Worm (Caenorhabditis elegans) whole organism, mixed stage, embryonic: Measurements from ENCODE around the gene C24H12.4.

ENCODE experiments used
- bed-3 ChIP-seq: fragments of 200-800 bp; sonication (Bioruptor generic); optimal IDR thresholded peaks from 3 replicates; lab custom pipeline; 2018; ENCODE audit warnings: mild to moderate bottlenecking, missing genetic modification characterization, moderate library complexity, missing compliant biosample characterization
- blmp-1 ChIP-seq: fragments of 150-350 bp; optimal IDR thresholded peaks from 2 replicates; lab custom pipeline; 2014; ENCODE audit warnings: missing biosample characterization, missing genetic modification characterization
- ceh-43 ChIP-seq: fragments of 200-800 bp; sonication (Bioruptor generic); optimal IDR thresholded peaks from 2 replicates; lab custom pipeline; 2018; ENCODE audit warnings: mild to moderate bottlenecking, missing genetic modification characterization, moderate library complexity, missing compliant biosample characterization
- ces-1 ChIP-seq: fragments of 150-350 bp; optimal IDR thresholded peaks from 2 replicates; lab custom pipeline; 2014; ENCODE audit warnings: missing biosample characterization, missing genetic modification reagents, missing genetic modification characterization
- flh-1 ChIP-seq: fragments of 200-800 bp; sonication (Bioruptor generic); optimal IDR thresholded peaks from 2 replicates; lab custom pipeline; 2018; ENCODE audit warnings: mild to moderate bottlenecking, missing genetic modification characterization, moderate library complexity, missing compliant biosample characterization
- ham-2 ChIP-seq: fragments of 200-800 bp; sonication (Bioruptor generic); optimal IDR thresholded peaks from 2 replicates; lab custom pipeline; 2018; ENCODE audit warnings: mild to moderate bottlenecking, missing genetic modification characterization, missing compliant biosample characterization
- lsy-2 ChIP-seq: fragments of 150-350 bp; optimal IDR thresholded peaks from 2 replicates; lab custom pipeline; 2014; ENCODE audit warnings: missing biosample characterization, missing genetic modification characterization
- mab-5 ChIP-seq: fragments of 150-350 bp; optimal IDR thresholded peaks from 2 replicates; lab custom pipeline; 2014; ENCODE audit warnings: missing biosample characterization, missing genetic modification characterization
- mep-1 ChIP-seq: fragments of 150-350 bp; optimal IDR thresholded peaks from 2 replicates; lab custom pipeline; 2017; ENCODE audit warnings: missing biosample characterization, missing genetic modification reagents, missing genetic modification characterization, inconsistent platforms
- nhr-12 ChIP-seq: fragments of 150-350 bp; optimal IDR thresholded peaks from 2 replicates; lab custom pipeline; 2014; ENCODE audit warnings: missing biosample characterization, missing genetic modification characterization
- nhr-76 ChIP-seq: sonication (generic microtip); optimal IDR thresholded peaks from 2 replicates; lab custom pipeline; 2017; ENCODE audit warnings: missing biosample characterization, missing genetic modification characterization
- snpc-4 ChIP-seq: fragments of 150-350 bp; optimal IDR thresholded peaks from 2 replicates; lab custom pipeline; 2014; ENCODE audit warnings: missing biosample characterization, missing genetic modification characterization
- tbx-8 ChIP-seq: fragments of 200-800 bp; sonication (Bioruptor generic); optimal IDR thresholded peaks from 2 replicates; lab custom pipeline; 2018; ENCODE audit warnings: mild to moderate bottlenecking, missing genetic modification characterization, moderate library complexity, missing compliant biosample characterization
- unc-120 ChIP-seq: sonication (generic microtip); optimal IDR thresholded peaks from 2 replicates; lab custom pipeline; 2017; ENCODE audit warnings: missing genetic modification characterization, missing compliant biosample characterization; ENCODE audit not compliant: poor library complexity, severe bottlenecking
- unc-39 ChIP-seq: fragments of 150-350 bp; optimal IDR thresholded peaks from 2 replicates; lab custom pipeline; 2014; ENCODE audit warnings: missing biosample characterization, missing genetic modification characterization
- unc-62 ChIP-seq: fragments of 150-350 bp; optimal IDR thresholded peaks from 2 replicates; lab custom pipeline; 2014; ENCODE audit warnings: missing biosample characterization, missing genetic modification reagents, missing genetic modification characterization
- ztf-11 ChIP-seq: fragments of 150-350 bp; optimal IDR thresholded peaks from 2 replicates; lab custom pipeline; 2014; ENCODE audit warnings: missing biosample characterization, missing genetic modification characterization

C24H12.4 gene

ce11 chrII:460835-461234 lies 49.8 kb downstream of the C24H12.4 start, which contains the start of gene W10D9.3:
TSS of gene W10D9.3 (minus strand) at chrII:460935.
- TF ChIP-seq unc-39 (no peak), unc-62 (GFP tag; lab: Kevin White, UChicago) (no peak), ztf-11 (no peak), flh-1 (GFP tag; lab: Kevin White, UChicago) (no peak), ham-2 (no peak), lsy-2 (no peak), ceh-43 (GFP tag; lab: Kevin White, UChicago) (no peak), unc-120 (no peak), snpc-4 (tag; lab: Kevin White, UChicago) (no peak), blmp-1 (tag; lab: Kevin White, UChicago) (no peak), mep-1 (no peak), mab-5 (tag; lab: Kevin White, UChicago) (no peak), nhr-12 (tag; lab: Kevin White, UChicago) (no peak), bed-3 (no peak), tbx-8 (GFP tag; lab: Kevin White, UChicago) (no peak), ces-1 (GFP tag; lab: Kevin White, UChicago) (no peak), nhr-76 (no peak)

DNA sequence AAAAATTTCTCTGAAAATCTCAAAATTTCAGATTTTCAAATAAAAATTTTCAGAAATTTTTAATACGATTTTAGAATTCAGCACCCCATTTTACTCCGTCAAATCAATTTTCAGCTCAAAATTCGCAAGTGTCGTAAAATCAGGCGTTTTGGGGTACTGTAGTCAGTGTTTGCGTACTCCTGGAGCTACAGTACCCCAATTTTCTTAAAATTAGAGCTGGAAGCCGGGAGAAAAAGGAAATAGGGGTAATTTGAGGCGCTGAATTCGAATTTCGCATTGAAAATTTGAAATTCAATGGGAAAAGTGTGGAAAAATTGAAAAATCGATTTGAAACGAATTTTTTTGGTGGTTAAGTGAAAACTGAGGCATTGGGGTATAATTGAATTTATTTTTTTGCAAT lies 50.3 kb downstream of the C24H12.4 start:
- no peak for TF ChIP-seq tbx-8 (GFP tag; lab: Kevin White, UChicago)
- TF ChIP-seq nhr-12 (tag; lab: Kevin White, UChicago), result no peak
- TF ChIP-seq snpc-4 (tag; lab: Kevin White, UChicago), result no peak
- no peak for TF ChIP-seq bed-3
- TF ChIP-seq ham-2, result no peak
- TF ChIP-seq lsy-2, result peak; percentile 76
- no peak for TF ChIP-seq blmp-1 (tag; lab: Kevin White, UChicago)
